Fruit fly (Drosophila melanogaster): ENCODE data around the gene Ac13E.

Gene Ac13E

dm6 chrX:15539856-15540488 lies 14.1 kb downstream of the Ac13E start:
- TF ChIP-seq usp (GFP tag; optimal IDR thresholded peaks at IDR 0.05): no peak
- no peak for TF ChIP-seq CG8478 (optimal IDR thresholded peaks at IDR 0.05)
- TF ChIP-seq psq (optimal IDR thresholded peaks at IDR 0.05): no peak
- TF ChIP-seq Dll (optimal IDR thresholded peaks at IDR 0.05): no peak
- no peak for TF ChIP-seq pan (optimal IDR thresholded peaks at IDR 0.05)
- TF ChIP-seq EcR (GFP tag; optimal IDR thresholded peaks at IDR 0.05): no peak

DNA sequence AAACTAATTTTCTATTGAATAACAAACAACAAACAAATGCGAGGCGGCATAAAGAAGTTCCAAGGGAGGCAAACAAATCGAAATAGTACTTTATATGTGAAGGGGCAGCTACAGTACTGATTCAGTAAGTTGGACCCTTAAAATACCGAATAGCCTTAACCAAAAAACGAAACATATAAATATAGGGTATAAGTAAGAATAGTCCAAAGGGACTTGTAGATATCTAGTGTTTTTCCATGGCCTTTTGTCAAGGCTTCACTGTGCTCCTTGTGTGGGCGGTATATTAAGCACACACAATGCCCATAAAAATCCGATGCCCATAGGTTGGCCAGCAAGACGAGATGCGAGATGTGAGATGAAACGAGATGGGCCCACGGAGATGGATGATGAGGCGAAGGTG lies 22.0 kb downstream of the Ac13E start:
- TF ChIP-seq CG8478 (optimal IDR thresholded peaks at IDR 0.05): no peak
- no peak for TF ChIP-seq pan (optimal IDR thresholded peaks at IDR 0.05)

dm6 chrX:15530369-15530768 lies 23.7 kb downstream of the Ac13E start:
- no peak for TF ChIP-seq pan (optimal IDR thresholded peaks at IDR 0.05)
- TF ChIP-seq Dll (optimal IDR thresholded peaks at IDR 0.05): no peak
- no peak for TF ChIP-seq psq (optimal IDR thresholded peaks at IDR 0.05)
- TF ChIP-seq EcR (GFP tag; optimal IDR thresholded peaks at IDR 0.05): no peak
- no peak for TF ChIP-seq CG8478 (optimal IDR thresholded peaks at IDR 0.05)
- no peak for TF ChIP-seq usp (GFP tag; optimal IDR thresholded peaks at IDR 0.05)

DNA sequence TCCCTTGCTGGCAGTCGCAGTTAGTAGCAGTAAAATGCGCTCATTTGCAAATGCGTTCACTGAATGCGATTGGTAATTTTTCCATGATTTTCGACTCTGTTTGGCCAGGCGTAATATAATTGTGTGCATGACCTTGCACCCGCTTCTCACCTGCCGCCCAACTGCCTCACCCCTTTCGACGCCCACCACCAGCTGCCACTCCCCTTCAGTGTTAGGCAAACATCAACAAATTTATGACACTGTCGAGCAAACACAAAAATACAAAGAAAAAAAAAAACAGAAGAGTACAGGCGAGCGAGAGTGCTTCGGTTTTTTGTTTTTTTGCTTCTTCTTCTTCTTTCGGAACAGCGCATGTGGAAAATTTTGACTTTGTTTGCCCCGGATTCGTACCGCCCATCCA lies 24.1 kb downstream of the Ac13E start:
- TF ChIP-seq Dll (optimal IDR thresholded peaks at IDR 0.05): no peak
- no peak for TF ChIP-seq usp (GFP tag; optimal IDR thresholded peaks at IDR 0.05)
- no peak for TF ChIP-seq CG8478 (optimal IDR thresholded peaks at IDR 0.05)
- no peak for TF ChIP-seq EcR (GFP tag; optimal IDR thresholded peaks at IDR 0.05)
- no peak for TF ChIP-seq psq (optimal IDR thresholded peaks at IDR 0.05)
- TF ChIP-seq pan (optimal IDR thresholded peaks at IDR 0.05): no peak

DNA sequence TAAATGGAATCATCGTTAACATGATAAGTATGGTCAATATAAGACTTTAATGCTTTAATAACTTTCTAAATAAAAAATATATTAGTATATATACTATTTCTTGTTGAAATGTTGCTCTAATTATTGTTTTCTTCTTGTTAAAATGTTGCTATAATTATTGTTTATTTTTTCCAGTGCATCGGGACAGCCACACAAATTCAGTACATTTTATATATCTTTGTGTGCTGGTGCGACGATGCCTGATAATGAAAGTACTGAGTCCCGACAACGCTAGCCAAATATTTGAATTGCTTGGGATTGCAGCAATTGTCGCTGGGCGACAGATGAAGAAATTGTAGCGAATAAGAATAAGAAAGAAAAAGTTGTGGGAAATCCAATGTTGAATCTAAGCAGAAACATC lies 24.9 kb downstream of the Ac13E start:
- TF ChIP-seq pan (optimal IDR thresholded peaks at IDR 0.05) (no peak), Dll (optimal IDR thresholded peaks at IDR 0.05) (no peak), usp (GFP tag; optimal IDR thresholded peaks at IDR 0.05) (no peak), EcR (GFP tag; optimal IDR thresholded peaks at IDR 0.05) (no peak), psq (optimal IDR thresholded peaks at IDR 0.05) (no peak)

dm6 chrX:15522426-15523153 lies 31.5 kb downstream of the Ac13E start:
- no peak for TF ChIP-seq EcR (GFP tag; optimal IDR thresholded peaks at IDR 0.05)
- TF ChIP-seq Dll (optimal IDR thresholded peaks at IDR 0.05): no peak
- TF ChIP-seq CG8478 (optimal IDR thresholded peaks at IDR 0.05): no peak

DNA sequence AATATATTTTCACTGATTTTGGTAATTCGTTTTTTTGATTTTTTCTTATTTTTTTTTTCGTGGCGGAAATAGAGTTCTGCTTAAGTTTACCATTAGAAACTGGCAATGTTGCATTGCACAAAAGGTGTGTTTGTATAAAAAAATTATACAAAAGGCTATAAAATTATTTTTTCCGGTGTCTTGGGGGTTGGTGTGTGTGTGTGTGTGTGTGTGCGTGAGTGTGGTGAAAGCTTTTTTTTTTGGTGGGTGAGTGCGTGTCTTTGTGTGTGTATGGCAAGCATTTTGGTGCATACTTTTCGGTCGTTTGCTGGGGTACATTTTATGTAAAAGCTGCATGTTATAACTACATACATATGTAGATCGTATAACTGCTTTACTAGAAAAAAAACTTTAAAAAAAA lies 42.7 kb downstream of the Ac13E start:
- no peak for TF ChIP-seq CG8478 (optimal IDR thresholded peaks at IDR 0.05)
- no peak for TF ChIP-seq EcR (GFP tag; optimal IDR thresholded peaks at IDR 0.05)
- TF ChIP-seq usp (GFP tag; optimal IDR thresholded peaks at IDR 0.05): no peak
- no peak for TF ChIP-seq Dll (optimal IDR thresholded peaks at IDR 0.05)
- no peak for TF ChIP-seq psq (optimal IDR thresholded peaks at IDR 0.05)
- TF ChIP-seq pan (optimal IDR thresholded peaks at IDR 0.05): no peak

dm6 chrX:15502864-15503263 lies 51.2 kb downstream of the Ac13E start:
- TF ChIP-seq psq (optimal IDR thresholded peaks at IDR 0.05) (no peak), pan (optimal IDR thresholded peaks at IDR 0.05) (no peak), EcR (GFP tag; optimal IDR thresholded peaks at IDR 0.05) (no peak), Dll (optimal IDR thresholded peaks at IDR 0.05) (no peak), usp (GFP tag; optimal IDR thresholded peaks at IDR 0.05) (no peak), CG8478 (optimal IDR thresholded peaks at IDR 0.05) (no peak)

dm6 chrX:15501706-15502267 lies 52.3 kb downstream of the Ac13E start:
- TF ChIP-seq CG8478 (optimal IDR thresholded peaks at IDR 0.05): no peak
- no peak for TF ChIP-seq pan (optimal IDR thresholded peaks at IDR 0.05)
- TF ChIP-seq EcR (GFP tag; optimal IDR thresholded peaks at IDR 0.05): no peak
- TF ChIP-seq Dll (optimal IDR thresholded peaks at IDR 0.05): no peak
- TF ChIP-seq psq (optimal IDR thresholded peaks at IDR 0.05): no peak
- TF ChIP-seq usp (GFP tag; optimal IDR thresholded peaks at IDR 0.05): no peak

DNA sequence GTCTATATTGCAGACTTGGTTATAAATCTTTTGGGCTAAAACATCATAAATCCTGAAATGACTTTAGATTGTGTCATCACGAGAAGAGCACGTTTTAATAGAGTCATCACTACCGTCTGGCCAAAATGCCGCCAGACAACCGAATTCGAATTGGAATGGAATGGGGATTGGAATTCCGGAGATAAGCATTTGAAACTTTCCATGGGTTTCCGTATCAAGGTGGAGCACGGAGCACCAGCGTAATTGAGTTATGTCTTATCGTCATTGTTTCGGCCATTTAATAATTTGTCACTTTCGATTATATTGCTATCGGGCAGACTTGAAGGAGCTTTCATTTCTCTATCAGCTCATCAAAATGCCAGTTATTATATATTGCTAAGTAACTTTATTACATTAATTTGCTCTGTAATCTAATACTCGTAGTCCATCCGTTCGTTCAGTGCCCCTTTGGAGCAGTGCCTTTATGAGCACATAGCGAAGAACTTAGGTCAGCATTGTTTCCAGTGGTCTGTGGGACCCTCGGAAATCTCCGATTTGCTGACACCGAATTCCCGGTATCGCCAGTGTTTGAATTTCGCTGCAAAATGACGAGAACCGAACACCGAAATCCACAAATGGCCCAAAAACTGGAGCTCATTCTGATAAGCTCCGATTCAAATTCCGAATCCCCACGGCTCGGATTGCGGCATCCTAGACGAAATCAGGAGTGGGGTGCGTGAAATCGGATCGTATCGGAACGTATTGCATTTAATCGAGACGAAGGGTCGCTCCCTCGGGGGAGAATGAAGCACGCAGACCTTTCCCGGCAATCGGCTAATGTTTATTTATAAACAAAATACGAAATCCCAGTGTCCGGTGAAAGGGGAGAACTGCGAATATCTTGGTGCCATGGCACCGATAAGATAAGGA lies 53.8 kb downstream of the Ac13E start:
- TF ChIP-seq EcR (GFP tag; optimal IDR thresholded peaks at IDR 0.05) (no peak), Dll (optimal IDR thresholded peaks at IDR 0.05) (no peak), psq (optimal IDR thresholded peaks at IDR 0.05) (no peak), pan (optimal IDR thresholded peaks at IDR 0.05) (no peak), usp (GFP tag; optimal IDR thresholded peaks at IDR 0.05) (no peak), CG8478 (optimal IDR thresholded peaks at IDR 0.05) (no peak)

DNA sequence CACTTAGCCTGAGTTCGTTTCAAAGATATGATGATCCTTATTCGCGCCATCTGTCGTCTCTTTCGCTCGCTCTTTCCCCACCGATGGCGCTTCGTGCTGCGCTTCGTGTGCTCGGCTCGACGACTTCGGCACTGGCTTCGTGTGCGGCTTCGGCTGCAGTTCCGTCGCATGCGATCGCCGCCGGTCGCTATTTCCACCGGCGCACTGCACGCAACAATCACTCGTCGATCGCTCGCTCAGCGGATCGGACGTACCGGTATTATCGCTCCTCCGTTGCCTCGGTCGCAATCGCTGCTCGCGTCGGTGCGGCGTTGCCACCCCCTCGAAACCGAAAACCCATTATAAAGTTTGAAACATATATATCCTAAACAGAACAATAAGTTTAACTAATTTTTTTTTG lies 55.3 kb downstream of the Ac13E start:
- TF ChIP-seq Dll (optimal IDR thresholded peaks at IDR 0.05) (no peak), pan (optimal IDR thresholded peaks at IDR 0.05) (no peak), psq (optimal IDR thresholded peaks at IDR 0.05) (no peak), usp (GFP tag; optimal IDR thresholded peaks at IDR 0.05) (no peak), EcR (GFP tag; optimal IDR thresholded peaks at IDR 0.05) (no peak), CG8478 (optimal IDR thresholded peaks at IDR 0.05) (no peak)
